Worm (Caenorhabditis elegans) whole organism, young adult: ENCODE data around the gene Y53G8AL.1.
A peak's percentile ranks its signal among the peaks of the same experiment; 100 is the strongest.

Experiments used
- B0261.1 ChIP-seq: sonication (generic microtip); optimal IDR thresholded peaks from 2 replicates; lab custom pipeline; 2016; ENCODE audit warnings: mild to moderate bottlenecking, missing genetic modification characterization, moderate library complexity, missing compliant biosample characterization
- D2030.7 ChIP-seq: fragments of 200-800 bp; sonication (Bioruptor generic); IDR thresholded peaks from 2 replicates; pipeline ENCODE4 v1.3.6; 2022; ENCODE audit warnings: missing genetic modification reagents, missing genetic modification characterization, missing compliant biosample characterization
- F49E8.2 ChIP-seq: sonication (generic microtip); optimal IDR thresholded peaks from 3 replicates; lab custom pipeline; 2017; ENCODE audit warnings: missing genetic modification characterization, mild to moderate bottlenecking, missing compliant biosample characterization, antibody characterized with exemption, moderate library complexity; ENCODE audit not compliant: insufficient read depth
- K11D2.4 ChIP-seq: fragments of 200-800 bp; sonication (Bioruptor generic); IDR thresholded peaks from 2 replicates; pipeline ENCODE4 v1.3.6; 2022; ENCODE audit warnings: missing genetic modification reagents, missing genetic modification characterization, missing compliant biosample characterization
- Y79H2A.3 ChIP-seq: fragments of 200-800 bp; sonication (Bioruptor generic); conservative IDR thresholded peaks from 2 replicates; pipeline ENCODE4 v1.3.6; 2022; ENCODE audit warnings: missing genetic modification reagents, missing genetic modification characterization, missing compliant biosample characterization
- aptf-2 ChIP-seq: fragments of 200-800 bp; sonication (Bioruptor generic); conservative IDR thresholded peaks from 2 replicates; pipeline ENCODE4 v1.3.6; 2022; ENCODE audit warnings: missing genetic modification reagents, missing genetic modification characterization, missing compliant biosample characterization
- atf-7 ChIP-seq: sonication (generic microtip); optimal IDR thresholded peaks from 2 replicates; lab custom pipeline; 2017; ENCODE audit warnings: mild to moderate bottlenecking, missing genetic modification characterization, missing compliant biosample characterization
- attf-5 ChIP-seq: fragments of 200-800 bp; sonication (Bioruptor generic); optimal IDR thresholded peaks from 2 replicates; lab custom pipeline; 2018; ENCODE audit warnings: mild to moderate bottlenecking, missing genetic modification characterization, missing compliant biosample characterization
- attf-6 ChIP-seq: fragments of 200-800 bp; sonication (Bioruptor generic); IDR thresholded peaks from 2 replicates; pipeline ENCODE4 v1.3.6; 2022; ENCODE audit warnings: missing genetic modification reagents, missing genetic modification characterization, missing compliant biosample characterization
- bed-1 ChIP-seq: fragments of 200-800 bp; sonication (Bioruptor generic); IDR thresholded peaks from 2 replicates; pipeline ENCODE4 v1.3.6; 2022; ENCODE audit warnings: missing genetic modification reagents, missing genetic modification characterization, missing compliant biosample characterization
- cebp-1 ChIP-seq, 2 experiments: fragments of 200-800 bp in 1 of 2; sonication (Bioruptor generic) in 1 of 2; sonication (generic microtip) in 1 of 2; IDR thresholded peaks in 1 of 2; optimal IDR thresholded peaks in 1 of 2; 2 replicates each; pipeline versions ENCODE4 v1.3.6 to Lab custom; 2017 to 2022; ENCODE audit warnings: missing compliant biosample characterization in 2 of 2, missing genetic modification characterization in 2 of 2, mild to moderate bottlenecking in 1 of 2, missing genetic modification reagents in 1 of 2, moderate library complexity in 1 of 2
- ceh-91 ChIP-seq: fragments of 200-800 bp; sonication (Bioruptor generic); IDR thresholded peaks from 2 replicates; pipeline ENCODE4 v1.3.6; 2022; ENCODE audit warnings: missing genetic modification reagents, missing genetic modification characterization, missing compliant biosample characterization
- dox-1 ChIP-seq: fragments of 200-800 bp; sonication (Bioruptor generic); IDR thresholded peaks from 2 replicates; pipeline ENCODE4 v1.3.6; 2022; ENCODE audit warnings: missing genetic modification reagents, missing genetic modification characterization, missing compliant biosample characterization
- gei-17 ChIP-seq: fragments of 200-800 bp; sonication (Bioruptor generic); optimal IDR thresholded peaks from 2 replicates; lab custom pipeline; 2018; ENCODE audit warnings: mild to moderate bottlenecking, missing genetic modification characterization, missing compliant biosample characterization
- hlh-12 ChIP-seq: sonication (generic microtip); optimal IDR thresholded peaks from 2 replicates; lab custom pipeline; 2016; ENCODE audit warnings: missing genetic modification characterization, missing compliant biosample characterization
- hlh-26 ChIP-seq: fragments of 200-800 bp; sonication (Bioruptor generic); conservative IDR thresholded peaks from 2 replicates; pipeline ENCODE4 v1.3.6; 2022; ENCODE audit warnings: missing genetic modification reagents, missing genetic modification characterization, missing compliant biosample characterization
- hmg-1.2 ChIP-seq: fragments of 200-800 bp; sonication (Bioruptor generic); IDR thresholded peaks from 2 replicates; pipeline ENCODE4 v1.3.6; 2022; ENCODE audit warnings: missing genetic modification reagents, missing genetic modification characterization, missing compliant biosample characterization
- lin-26 ChIP-seq: fragments of 200-800 bp; sonication (Bioruptor generic); IDR thresholded peaks from 2 replicates; pipeline ENCODE4 v1.3.6; 2022; ENCODE audit warnings: missing genetic modification reagents, missing genetic modification characterization, missing compliant biosample characterization
- lin-40 ChIP-seq: sonication (generic microtip); optimal IDR thresholded peaks from 2 replicates; lab custom pipeline; 2016; ENCODE audit warnings: missing genetic modification characterization, mild to moderate bottlenecking, missing compliant biosample characterization, missing genotype, missing genetic modification reagents
- lsy-27 ChIP-seq: sonication (generic microtip); optimal IDR thresholded peaks from 2 replicates; lab custom pipeline; 2017; ENCODE audit warnings: missing genetic modification characterization, mild to moderate bottlenecking, missing compliant biosample characterization, antibody characterized with exemption, missing genotype, borderline replicate concordance; ENCODE audit not compliant: insufficient read depth
- madf-10 ChIP-seq: sonication (generic microtip); optimal IDR thresholded peaks from 2 replicates; lab custom pipeline; 2016; ENCODE audit warnings: mild to moderate bottlenecking, missing genetic modification characterization, missing compliant biosample characterization
- madf-6 ChIP-seq: fragments of 200-800 bp; sonication (Bioruptor generic); IDR thresholded peaks from 2 replicates; pipeline ENCODE4 v1.3.6; 2022; ENCODE audit warnings: missing genetic modification reagents, missing genetic modification characterization, missing compliant biosample characterization
- madf-8 ChIP-seq: fragments of 200-800 bp; sonication (Bioruptor generic); conservative IDR thresholded peaks from 2 replicates; pipeline ENCODE4 v1.3.6; 2022; ENCODE audit warnings: missing genetic modification reagents, missing genetic modification characterization, missing compliant biosample characterization
- mcd-1 ChIP-seq: fragments of 200-800 bp; sonication (Bioruptor generic); IDR thresholded peaks from 2 replicates; pipeline ENCODE4 v1.3.6; 2022; ENCODE audit warnings: missing genetic modification reagents, missing genetic modification characterization, missing compliant biosample characterization
- pha-4 ChIP-seq: fragments of 150-350 bp; sonication (generic microtip); optimal IDR thresholded peaks from 2 replicates; lab custom pipeline; 2014; ENCODE audit warnings: missing biosample characterization, missing genetic modification reagents, missing genetic modification characterization
- rcor-1 ChIP-seq: fragments of 200-800 bp; sonication (Bioruptor generic); IDR thresholded peaks from 2 replicates; pipeline ENCODE4 v1.3.6; 2022; ENCODE audit warnings: missing genetic modification reagents, missing genetic modification characterization, missing compliant biosample characterization
- rec-8 ChIP-seq, 2 experiments: sonication (generic microtip); optimal IDR thresholded peaks; 2 replicates each; lab custom pipeline; 2016; ENCODE audit warnings: mild to moderate bottlenecking in 2 of 2, missing genetic modification characterization in 2 of 2, missing genetic modification reagents in 2 of 2, missing genotype in 2 of 2, missing biosample characterization in 1 of 2, missing compliant biosample characterization in 1 of 2, moderate library complexity in 1 of 2
- repo-1 ChIP-seq: sonication (generic microtip); optimal IDR thresholded peaks from 2 replicates; lab custom pipeline; 2017; ENCODE audit warnings: mild to moderate bottlenecking, missing genetic modification characterization, missing compliant biosample characterization
- rpc-1 ChIP-seq, 2 experiments: fragments of 150-350 bp in 1 of 2; sonication (generic microtip) in 1 of 2; optimal IDR thresholded peaks; 2 replicates each; lab custom pipeline; 2014 to 2018; ENCODE audit warnings: missing biosample characterization in 1 of 2, missing genetic modification characterization in 1 of 2, missing genetic modification reagents in 1 of 2, missing genotype in 1 of 2
- tbp1 ChIP-seq: fragments of 200-800 bp; sonication (Bioruptor generic); optimal IDR thresholded peaks from 2 replicates; lab custom pipeline; 2018; ENCODE audit warnings: mild to moderate bottlenecking, missing genetic modification characterization, missing compliant biosample characterization
- unc-62 ChIP-seq: fragments of 150-350 bp; optimal IDR thresholded peaks from 2 replicates; lab custom pipeline; 2014; ENCODE audit warnings: missing biosample characterization, missing genetic modification reagents, missing genetic modification characterization
- ztf-18 ChIP-seq: sonication (generic microtip); optimal IDR thresholded peaks from 2 replicates; lab custom pipeline; 2016; ENCODE audit warnings: missing genotype, mild to moderate bottlenecking, missing genetic modification characterization, missing compliant biosample characterization
- ztf-26 ChIP-seq: sonication (generic microtip); optimal IDR thresholded peaks from 2 replicates; lab custom pipeline; 2017; ENCODE audit warnings: missing genetic modification characterization, missing compliant biosample characterization
- ztf-28 ChIP-seq: fragments of 200-800 bp; sonication (Bioruptor generic); IDR thresholded peaks from 2 replicates; pipeline ENCODE4 v1.3.6; 2022; ENCODE audit warnings: missing genetic modification reagents, missing genetic modification characterization, missing compliant biosample characterization

The Y53G8AL.1 gene

DNA sequence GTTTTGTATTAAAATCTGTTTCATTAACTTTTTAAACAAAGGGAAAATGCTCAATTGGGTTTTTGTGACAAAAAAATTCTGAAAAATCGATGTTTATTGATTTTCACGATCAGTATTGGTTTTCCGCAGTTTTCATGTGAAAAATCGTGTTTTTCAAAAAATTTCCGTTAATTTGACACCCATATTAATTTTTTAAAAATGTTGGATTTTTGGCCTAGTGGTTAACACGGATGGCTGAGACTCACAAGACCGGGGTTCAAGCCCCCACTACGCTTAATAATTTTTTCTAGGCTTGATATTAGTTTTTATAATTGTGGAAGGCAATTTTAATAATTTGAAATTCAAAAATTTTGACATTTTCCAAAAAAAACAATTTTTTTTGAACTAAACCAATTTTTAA is 42.2 kb upstream of the Y53G8AL.1 start:
- TF ChIP-seq pha-4 (tag; lab: Kevin White, UChicago) (no peak), madf-8 (GFP tag; lab: Robert Waterston, UW) (no peak), dox-1 (GFP tag; lab: Robert Waterston, UW) (no peak), tbp1 (GFP tag; lab: Kevin White, UChicago) (peak; percentile 78), repo-1 (tag; lab: Kevin White, UChicago) (no peak), lin-40 (tag; lab: Kevin White, UChicago) (no peak), aptf-2 (GFP tag; lab: Robert Waterston, UW) (no peak), hlh-12 (tag; lab: Kevin White, UChicago) (no peak), hlh-26 (GFP tag; lab: Robert Waterston, UW) (no peak), B0261.1 (tag; lab: Kevin White, UChicago) (peak; percentile 46), rpc-1 (optimal IDR thresholded peaks at IDR 0.05; lab: Kevin White, UChicago) (peak; percentile 25), rpc-1 (tag; optimal IDR thresholded peaks at IDR 0.05; lab: Kevin White, UChicago) (peak; percentile 58), gei-17 (GFP tag; lab: Kevin White, UChicago) (no peak)

DNA sequence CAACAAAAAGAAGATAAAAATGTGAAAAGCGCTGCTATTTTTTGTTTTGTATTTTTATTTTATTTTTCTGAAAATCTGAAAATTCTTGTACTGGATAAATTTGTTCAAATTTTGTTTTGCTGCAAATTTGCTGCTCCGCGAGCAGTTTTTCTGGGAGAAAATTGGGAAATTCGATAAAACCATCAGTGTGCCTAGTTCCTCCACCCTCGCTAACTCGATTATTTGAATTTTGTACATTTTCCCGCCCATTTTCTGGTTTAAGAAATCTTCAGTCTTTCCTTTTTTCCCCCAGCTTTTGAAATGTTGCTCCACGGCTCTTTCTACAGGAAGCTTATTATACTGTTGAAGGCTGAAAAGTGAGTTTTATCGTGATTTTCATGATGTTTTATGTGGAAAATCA is 41.7 kb upstream of the Y53G8AL.1 start, which contains the start of gene R148.8:
Gene R148.8 (plus strand): TSS at position 301 of the 400 bp plus-strand sequence.
- TF ChIP-seq bed-1 (GFP tag; lab: Robert Waterston, UW) (no peak), K11D2.4 (GFP tag; lab: Robert Waterston, UW) (no peak), Y79H2A.3 (GFP tag; lab: Robert Waterston, UW) (no peak), lsy-27 (no peak), gei-17 (GFP tag; lab: Kevin White, UChicago) (no peak), unc-62 (GFP tag; lab: Kevin White, UChicago) (no peak), B0261.1 (tag; lab: Kevin White, UChicago) (no peak), lin-26 (no peak), F49E8.2 (tag; lab: Kevin White, UChicago) (no peak), ztf-18 (tag; lab: Kevin White, UChicago) (no peak), lin-40 (tag; lab: Kevin White, UChicago) (no peak), ztf-26 (no peak), ztf-28 (GFP tag; lab: Robert Waterston, UW) (no peak), attf-5 (GFP tag; lab: Kevin White, UChicago) (no peak), madf-10 (no peak)

DNA sequence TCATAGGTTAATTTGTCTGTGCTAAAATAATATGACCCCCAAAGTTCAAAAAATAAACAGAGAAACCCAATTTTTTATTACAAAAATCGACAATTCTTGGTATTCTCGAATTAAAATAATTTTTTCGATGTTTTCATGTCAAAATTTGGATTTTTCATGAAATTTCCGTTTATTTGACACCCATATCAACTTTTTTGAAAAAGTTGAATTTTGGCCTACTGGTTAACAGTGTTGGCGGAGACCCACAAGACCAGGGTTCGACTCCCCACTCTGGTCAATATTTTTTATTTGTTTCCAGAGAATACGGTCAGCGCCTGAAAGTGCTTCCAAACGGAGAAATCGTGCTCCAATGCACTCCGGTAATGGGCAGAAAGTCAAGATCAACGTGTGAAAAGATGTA is 41.2 kb upstream of the Y53G8AL.1 start:
- TF ChIP-seq ceh-91 (no peak), B0261.1 (tag; lab: Kevin White, UChicago) (peak; percentile 63), lin-26 (peak; percentile 33; the same call in 1 of the 2 replicates), tbp1 (GFP tag; lab: Kevin White, UChicago) (peak; percentile 83), mcd-1 (GFP tag; lab: Robert Waterston, UW) (no peak), rpc-1 (optimal IDR thresholded peaks at IDR 0.05; lab: Kevin White, UChicago) (peak; percentile 47), rpc-1 (tag; optimal IDR thresholded peaks at IDR 0.05; lab: Kevin White, UChicago) (peak; percentile 76), cebp-1 (GFP tag; IDR thresholded peaks at IDR 0.05; lab: Robert Waterston, UW) (no peak), cebp-1 (tag; optimal IDR thresholded peaks at IDR 0.05; lab: Kevin White, UChicago) (no peak), atf-7 (no peak), hmg-1.2 (GFP tag; lab: Robert Waterston, UW) (0 out of 2 replicates have a peak, but pooled peaks have one; percentile 19), rec-8 (tag; optimal IDR thresholded peaks at IDR 0.05; lab: Kevin White, UChicago) (peak in 1 of 2 experiments; percentile 34)

DNA sequence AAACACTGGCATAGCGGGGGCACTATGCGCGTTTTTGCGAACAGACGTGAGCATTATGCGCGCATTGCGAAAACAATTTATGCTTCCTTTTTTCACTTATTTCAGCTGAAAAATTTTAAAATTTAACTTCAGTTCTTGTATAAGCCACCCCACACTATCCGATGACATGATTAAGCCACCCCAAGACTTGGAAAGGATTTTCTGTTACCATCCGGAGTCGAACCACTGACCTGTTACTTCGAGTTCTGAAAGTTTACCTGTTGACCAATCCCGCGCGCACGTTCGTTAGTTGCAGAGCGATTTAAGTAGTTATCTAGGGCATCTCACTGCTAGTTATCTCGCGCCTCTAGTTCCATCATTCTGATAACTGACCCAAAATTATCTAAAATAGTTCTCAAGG is 40.4 kb upstream of the Y53G8AL.1 start:
- TF ChIP-seq hmg-1.2 (GFP tag; lab: Robert Waterston, UW) (0 out of 2 replicates have a peak, but pooled peaks have one; percentile 7), rcor-1 (GFP tag; lab: Robert Waterston, UW) (0 out of 2 replicates have a peak, but pooled peaks have one; percentile 13), D2030.7 (GFP tag; lab: Robert Waterston, UW) (0 out of 2 replicates have a peak, but pooled peaks have one; percentile 14), madf-6 (peak; percentile 22; the same call in 1 of the 2 replicates), lin-26 (peak; percentile 57; the same call in 1 of the 2 replicates), attf-6 (GFP tag; lab: Robert Waterston, UW) (0 out of 2 replicates have a peak, but pooled peaks have one; percentile 59)
